Worm (Caenorhabditis elegans) whole organism, dauer: ENCODE data around the gene C47E12.9.

ENCODE experiments used
- unc-62 ChIP-seq: sonication (generic microtip); optimal IDR thresholded peaks from 2 replicates; lab custom pipeline; 2017; ENCODE audit warnings: missing biosample characterization, missing genetic modification reagents, missing genetic modification characterization

Gene C47E12.9

DNA sequence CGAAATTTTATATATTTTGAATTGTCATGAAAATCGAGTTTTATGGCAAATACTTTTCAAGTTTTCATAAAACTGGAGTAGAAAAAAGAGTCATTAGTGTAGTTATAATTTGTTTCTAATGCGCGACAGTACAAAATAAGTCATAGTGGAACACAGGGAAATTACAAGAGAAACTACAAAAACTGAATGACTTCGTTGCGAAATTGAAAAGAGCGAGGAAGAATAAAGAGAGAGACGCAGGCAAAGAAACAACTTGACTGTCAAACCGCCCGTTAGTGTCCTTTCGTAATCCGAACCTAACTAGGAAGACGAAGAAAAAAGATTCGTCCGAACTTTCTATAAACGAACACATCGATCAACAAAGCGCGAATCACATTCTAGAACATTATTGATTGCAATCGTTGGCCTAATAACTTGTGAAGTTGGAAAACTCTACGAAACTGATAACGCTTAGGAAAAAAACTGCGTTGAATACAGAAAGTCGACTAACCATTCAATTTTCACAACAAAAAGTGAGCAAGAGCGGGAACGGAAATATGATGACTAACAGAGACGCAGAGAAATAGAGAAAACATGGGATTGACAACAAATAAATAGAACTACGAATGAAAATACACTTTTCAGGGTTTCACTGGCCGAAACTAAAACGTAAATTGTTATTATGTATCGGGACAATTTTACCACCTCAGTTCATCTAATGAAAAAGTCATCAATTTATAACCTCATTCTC, 19.1 kb downstream of the C47E12.9 start:
- TF ChIP-seq unc-62 (GFP tag; lab: Kevin White, UChicago): no peak

DNA sequence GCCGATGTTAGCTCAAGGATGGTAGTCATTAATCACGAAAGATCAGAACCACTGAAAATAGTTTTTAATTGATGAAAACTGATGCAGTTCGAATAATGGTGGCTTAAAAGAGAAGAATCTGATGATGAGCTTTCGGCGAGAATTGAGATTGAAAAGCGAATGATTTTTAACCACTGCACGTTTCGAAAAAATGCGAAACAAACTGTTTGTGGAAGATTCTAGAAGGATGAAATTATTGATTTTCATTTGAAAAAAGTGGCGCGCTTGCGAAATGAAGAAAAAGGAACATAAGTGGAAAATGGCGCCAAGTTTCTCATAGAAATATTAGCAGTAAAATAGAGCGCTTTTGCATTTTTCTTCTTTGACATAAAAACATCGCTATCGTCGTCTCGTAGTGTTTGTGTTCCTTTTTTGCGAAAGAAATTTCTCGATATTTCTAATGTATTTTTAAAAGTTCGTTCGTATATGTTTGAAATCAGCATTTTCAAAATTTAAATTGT, 20.5 kb downstream of the C47E12.9 start, which contains the start of gene uba-1:
Gene uba-1, minus strand, starts transcription at position 51 of the 500 bp plus-strand sequence.
- no peak for TF ChIP-seq unc-62 (GFP tag; lab: Kevin White, UChicago)

- no peak for TF ChIP-seq unc-62 (GFP tag; lab: Kevin White, UChicago)
Observed at ce11 chrIV:9998487-9999218, 24.2 kb downstream of the C47E12.9 start, which contains the start of gene pyp-1. Gene pyp-1, minus strand, starts transcription at chrIV:9998925.

DNA sequence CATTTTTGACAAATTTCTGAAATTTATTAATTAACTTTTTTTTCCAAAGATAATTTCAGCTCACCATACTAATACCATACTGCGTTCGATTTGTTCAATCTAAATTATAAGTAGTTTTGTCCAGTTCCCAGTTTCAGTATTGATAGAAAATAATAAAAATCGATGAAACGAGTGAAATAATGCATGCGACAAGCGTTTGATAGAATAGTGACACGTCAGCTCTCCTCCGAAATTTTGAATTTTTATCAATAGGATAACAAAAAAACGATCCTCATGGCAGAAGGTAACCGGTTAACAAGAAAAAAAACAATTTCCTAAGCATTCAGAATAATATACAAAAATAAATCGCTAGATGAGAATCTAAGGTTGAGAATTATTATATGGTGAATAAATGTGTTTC, 27.3 kb downstream of the C47E12.9 start, which contains the start of gene C47E12.3:
Gene C47E12.3, minus strand, starts transcription at position 101 of the 400 bp plus-strand sequence.
- TF ChIP-seq unc-62 (GFP tag; lab: Kevin White, UChicago): no peak

ce11 chrIV:10003372-10003771, 28.9 kb downstream of the C47E12.9 start, which contains the start of the genes C47E12.2 and sars-1:
Gene C47E12.2, minus strand, starts transcription at chrIV:10003502.
Gene sars-1, plus strand, starts transcription at chrIV:10003726.
- no peak for TF ChIP-seq unc-62 (GFP tag; lab: Kevin White, UChicago)

DNA sequence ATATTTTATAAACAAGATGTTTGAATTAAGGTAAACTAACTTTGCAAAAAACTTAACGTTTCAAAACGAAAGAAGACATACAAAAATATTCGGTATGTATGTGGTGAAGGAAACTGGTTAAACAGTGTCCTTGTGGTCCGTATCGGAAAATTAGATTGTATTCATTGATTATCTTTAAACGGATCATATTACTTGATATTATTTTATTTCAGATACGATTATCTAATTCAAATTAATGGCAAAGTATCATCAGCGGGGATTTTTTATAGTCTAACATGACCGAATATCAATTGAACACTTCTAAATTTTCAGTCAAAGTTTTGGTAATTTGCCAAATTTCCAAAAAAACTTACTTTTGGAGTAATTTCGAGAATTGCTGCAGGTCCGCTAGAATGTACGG, 32.3 kb downstream of the C47E12.9 start, which contains the start of gene C47E12.13:
Gene C47E12.13, minus strand, starts transcription at position 101 of the 400 bp plus-strand sequence.
- TF ChIP-seq unc-62 (GFP tag; lab: Kevin White, UChicago): no peak

DNA sequence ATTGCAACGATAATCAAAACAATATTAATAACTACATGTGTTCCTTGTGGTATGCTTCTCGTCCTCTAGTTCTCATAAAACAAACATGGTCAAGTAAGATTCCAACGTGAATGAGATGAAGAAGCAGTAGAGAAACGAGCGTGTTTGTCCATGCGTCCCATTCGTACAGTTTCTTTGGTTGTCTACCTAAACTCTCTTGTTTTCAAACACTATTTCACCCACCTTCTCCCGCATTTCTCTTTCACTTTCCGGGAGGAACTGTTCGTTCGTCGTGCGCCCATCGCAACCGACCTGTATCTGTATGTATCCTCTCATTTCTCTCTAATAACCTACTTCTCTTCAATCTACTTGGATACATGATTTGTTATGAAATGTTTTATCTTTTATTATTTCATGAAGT, 33.3 kb downstream of the C47E12.9 start:
- TF ChIP-seq unc-62 (GFP tag; lab: Kevin White, UChicago): no peak

- TF ChIP-seq unc-62 (GFP tag; lab: Kevin White, UChicago): no peak
Observed at ce11 chrIV:10009536-10009935, 35.0 kb downstream of the C47E12.9 start, which contains the start of gene magu-4. Gene magu-4, plus strand, starts transcription at chrIV:10009753.

- TF ChIP-seq unc-62 (GFP tag; lab: Kevin White, UChicago): no peak
Observed at ce11 chrIV:10016977-10017376, 42.5 kb downstream of the C47E12.9 start, which contains the start of gene ent-7. Gene ent-7, plus strand, starts transcription at chrIV:10017277.

DNA sequence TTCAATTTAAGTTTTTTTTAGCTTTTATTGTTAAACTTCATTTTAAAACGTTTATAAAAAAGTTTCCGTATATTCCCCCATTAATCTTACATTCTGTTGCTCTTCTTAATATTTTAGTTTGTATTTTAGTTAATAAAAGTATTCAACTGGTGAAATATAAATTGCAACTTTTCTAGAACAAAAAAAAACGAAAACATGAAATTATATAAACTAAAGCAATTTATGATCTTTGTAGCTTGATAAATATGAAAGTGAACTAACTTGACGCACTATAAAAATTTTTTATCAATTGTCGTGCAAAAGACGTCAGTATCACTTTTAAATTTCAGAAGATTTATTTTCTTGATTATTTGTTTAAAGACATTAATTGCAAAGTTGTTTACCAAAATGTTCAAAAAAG, 43.1 kb downstream of the C47E12.9 start, which contains the start of gene F44D12.2:
Gene F44D12.2, minus strand, starts transcription at position 101 of the 400 bp plus-strand sequence.
- no peak for TF ChIP-seq unc-62 (GFP tag; lab: Kevin White, UChicago)

DNA sequence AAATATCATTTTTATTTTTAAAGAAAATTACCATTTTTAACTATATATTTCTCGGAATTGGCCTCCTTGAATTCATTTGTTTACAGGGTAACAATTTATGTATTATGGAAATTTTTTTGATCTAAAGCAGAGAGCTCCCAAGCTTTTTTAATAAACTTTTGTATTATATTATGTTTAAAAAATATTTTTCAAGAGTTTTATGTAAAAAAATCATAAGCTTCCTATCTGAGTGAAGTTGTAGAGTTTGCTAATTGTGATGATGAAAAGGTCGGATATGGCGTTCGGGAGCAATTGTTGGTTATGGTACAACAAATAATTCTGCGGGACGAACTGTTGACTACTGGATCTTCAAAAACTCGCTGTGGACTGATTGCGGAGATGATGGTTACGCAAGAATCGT, 46.8 kb downstream of the C47E12.9 start, which contains the start of gene F44D12.19:
Gene F44D12.19, plus strand, starts transcription at position 301 of the 400 bp plus-strand sequence.
- no peak for TF ChIP-seq unc-62 (GFP tag; lab: Kevin White, UChicago)

- TF ChIP-seq unc-62 (GFP tag; lab: Kevin White, UChicago): no peak
Observed at ce11 chrIV:10022991-10023390, 48.5 kb downstream of the C47E12.9 start, which contains the start of gene F44D12.8. Gene F44D12.8, plus strand, starts transcription at chrIV:10023291.
